Worm (Caenorhabditis elegans): Measurements from ENCODE around the gene ced-7.

The ced-7 gene

ce11 chrIII:9528824-9529223 lies 51.1 kb downstream of the ced-7 start, which contains the start of gene ZK1098.2:
Gene ZK1098.2, plus strand, starts transcription at chrIII:9529159.
- TF ChIP-seq lsy-2 (tag; optimal IDR thresholded peaks at IDR 0.05), result peak in 1 of 2 experiments; percentile 56
- TF ChIP-seq crh-2 (tag; optimal IDR thresholded peaks at IDR 0.05), result peak; percentile 60
- TF ChIP-seq ZK546.5 (tag; optimal IDR thresholded peaks at IDR 0.05), result no peak
- peak; percentile 31 for TF ChIP-seq unc-55 (GFP tag; optimal IDR thresholded peaks at IDR 0.05)
- peak; percentile 48 for TF ChIP-seq C34F6.9 (tag; optimal IDR thresholded peaks at IDR 0.05)
- TF ChIP-seq nhr-21 (tag; optimal IDR thresholded peaks at IDR 0.05), result no peak

DNA sequence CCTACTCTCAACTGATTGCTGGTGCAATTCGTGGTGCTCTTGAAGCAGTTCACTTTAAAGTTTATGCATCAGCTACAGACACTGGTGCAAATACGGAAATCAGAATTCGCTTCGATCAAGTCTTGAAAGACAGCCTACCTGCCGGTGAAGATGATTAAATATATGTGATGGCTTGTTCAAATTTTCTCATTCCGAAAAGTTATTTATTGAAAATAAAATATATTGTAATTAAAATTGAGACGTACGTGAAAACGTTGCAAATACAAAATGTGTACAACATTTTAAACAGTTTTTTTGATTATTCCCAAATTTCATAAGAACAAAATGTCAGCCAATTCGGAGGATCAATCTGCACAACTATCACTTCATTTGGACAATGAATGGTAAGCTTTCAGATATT lies 53.0 kb downstream of the ced-7 start, which contains the start of gene ZK1098.6:
Gene ZK1098.6, plus strand, starts transcription at position 301 of the 400 bp plus-strand sequence.
- no peak for TF ChIP-seq ztf-11 (tag; optimal IDR thresholded peaks at IDR 0.05)
- TF ChIP-seq ztf-4 (tag; optimal IDR thresholded peaks at IDR 0.05), result no peak
- TF ChIP-seq gmeb-1 (tag; optimal IDR thresholded peaks at IDR 0.05), result no peak
- TF ChIP-seq C34F6.9 (tag; optimal IDR thresholded peaks at IDR 0.05), result no peak
- no peak for TF ChIP-seq aly-2 (tag; optimal IDR thresholded peaks at IDR 0.05)
- no peak for TF ChIP-seq unc-55 (GFP tag; optimal IDR thresholded peaks at IDR 0.05)

- TF ChIP-seq nhr-6 (tag; optimal IDR thresholded peaks at IDR 0.05) (no peak), crh-2 (tag; optimal IDR thresholded peaks at IDR 0.05) (no peak), lin-13 (GFP tag; optimal IDR thresholded peaks at IDR 0.05) (no peak), nhr-11 (tag; optimal IDR thresholded peaks at IDR 0.05) (no peak)
These were observed 54.6 kb downstream of the ced-7 start, which contains the start of gene trpp-3 for ce11 chrIII:9525252-9525651. Gene trpp-3, plus strand, starts transcription at chrIII:9525552.

- TF ChIP-seq nhr-25 (tag; optimal IDR thresholded peaks at IDR 0.05) (peak; percentile 14), unc-55 (GFP tag; optimal IDR thresholded peaks at IDR 0.05) (peak; percentile 24), lsy-2 (tag; optimal IDR thresholded peaks at IDR 0.05) (peak in 1 of 2 experiments; percentile 31), ztf-4 (tag; optimal IDR thresholded peaks at IDR 0.05) (no peak)
These were observed 56.3 kb downstream of the ced-7 start, which contains the start of gene mrps-23 for ce11 chrIII:9523581-9523980. Gene mrps-23, minus strand, starts transcription at chrIII:9523672.

- TF ChIP-seq lin-11 (tag; optimal IDR thresholded peaks at IDR 0.05), result peak; percentile 85
- no peak for TF ChIP-seq mbf-1 (tag; optimal IDR thresholded peaks at IDR 0.05)
- TF ChIP-seq ztf-11 (tag; optimal IDR thresholded peaks at IDR 0.05), result no peak
- TF ChIP-seq nhr-10 (tag; optimal IDR thresholded peaks at IDR 0.05), result peak; percentile 73
- no peak for TF ChIP-seq aly-2 (tag; optimal IDR thresholded peaks at IDR 0.05)
- TF ChIP-seq crh-2 (tag; optimal IDR thresholded peaks at IDR 0.05), result peak; percentile 86
- peak; percentile 98 for TF ChIP-seq C34F6.9 (tag; optimal IDR thresholded peaks at IDR 0.05)
- no peak for TF ChIP-seq peb-1 (tag; optimal IDR thresholded peaks at IDR 0.05)
- peak; percentile 90 for TF ChIP-seq lin-13 (GFP tag; optimal IDR thresholded peaks at IDR 0.05)
- TF ChIP-seq Y55F3AM.14 (GFP tag; optimal IDR thresholded peaks at IDR 0.05), result no peak
- peak; percentile 84 for TF ChIP-seq sma-9 (GFP tag; optimal IDR thresholded peaks at IDR 0.05)
- TF ChIP-seq sma-9 (tag; optimal IDR thresholded peaks at IDR 0.05), result no peak
- TF ChIP-seq ZK546.5 (tag; optimal IDR thresholded peaks at IDR 0.05), result peak; percentile 33
- peak; percentile 91 for TF ChIP-seq F13H6.1 (tag; optimal IDR thresholded peaks at IDR 0.05)
- peak; percentile 60 for TF ChIP-seq ceh-16 (tag; optimal IDR thresholded peaks at IDR 0.05)
- TF ChIP-seq nhr-11 (tag; optimal IDR thresholded peaks at IDR 0.05), result no peak
- TF ChIP-seq mab-5 (tag; optimal IDR thresholded peaks at IDR 0.05), result peak; percentile 89
- TF ChIP-seq R02D3.7 (tag; optimal IDR thresholded peaks at IDR 0.05), result peak; percentile 15
- TF ChIP-seq nhr-237 (tag; optimal IDR thresholded peaks at IDR 0.05), result no peak
- peak; percentile 81 for TF ChIP-seq zag-1 (tag; optimal IDR thresholded peaks at IDR 0.05)
- peak; percentile 12 for TF ChIP-seq ceh-82 (tag; optimal IDR thresholded peaks at IDR 0.05)
- peak; percentile 50 for TF ChIP-seq ztf-4 (tag; optimal IDR thresholded peaks at IDR 0.05)
- TF ChIP-seq nhr-77 (tag; optimal IDR thresholded peaks at IDR 0.05), result no peak
- no peak for TF ChIP-seq unc-62 (GFP tag; optimal IDR thresholded peaks at IDR 0.05)
- no peak for TF ChIP-seq ztf-1 (GFP tag; conservative IDR thresholded peaks at IDR 0.05)
- peak; percentile 94 for TF ChIP-seq unc-55 (GFP tag; optimal IDR thresholded peaks at IDR 0.05)
- TF ChIP-seq lin-39 (tag; optimal IDR thresholded peaks at IDR 0.05), result no peak
- TF ChIP-seq elt-3 (tag; optimal IDR thresholded peaks at IDR 0.05), result no peak
- peak; percentile 72 for TF ChIP-seq nhr-6 (tag; optimal IDR thresholded peaks at IDR 0.05)
- peak; percentile 84 for TF ChIP-seq nhr-21 (tag; optimal IDR thresholded peaks at IDR 0.05)
- no peak for TF ChIP-seq unc-39 (tag; optimal IDR thresholded peaks at IDR 0.05)
- TF ChIP-seq nhr-23 (tag; optimal IDR thresholded peaks at IDR 0.05), result no peak
- no peak for TF ChIP-seq elt-1 (tag; optimal IDR thresholded peaks at IDR 0.05)
- no peak for TF ChIP-seq skn-1 (tag; optimal IDR thresholded peaks at IDR 0.05)
- TF ChIP-seq snpc-4 (tag; optimal IDR thresholded peaks at IDR 0.05), result peak; percentile 48
- TF ChIP-seq dmd-4 (tag; optimal IDR thresholded peaks at IDR 0.05), result no peak
- peak; percentile 89 for TF ChIP-seq gmeb-1 (tag; optimal IDR thresholded peaks at IDR 0.05)
- TF ChIP-seq nhr-12 (tag; optimal IDR thresholded peaks at IDR 0.05), result no peak
- peak; percentile 67 for TF ChIP-seq sem-4 (tag; optimal IDR thresholded peaks at IDR 0.05)
- peak; percentile 36 for TF ChIP-seq blmp-1 (tag; optimal IDR thresholded peaks at IDR 0.05; ENCODE audit: insufficient read depth)
- peak; percentile 90 for TF ChIP-seq nhr-25 (tag; optimal IDR thresholded peaks at IDR 0.05)
These were observed 58.3 kb downstream of the ced-7 start, which contains the start of the genes clu-1 and prp-40 for ce11 chrIII:9521410-9522090. Gene clu-1, minus strand, starts transcription at chrIII:9521460. Gene prp-40, plus strand, starts transcription at chrIII:9522075.

Measured in whole organism, L2 larva.